Worm (Caenorhabditis elegans) whole organism, L3 larva: ENCODE results near the gene asp-2.

Source experiments
- egl-27 ChIP-seq: sonication (generic microtip); optimal IDR thresholded peaks from 4 replicates; lab custom pipeline; 2017; ENCODE audit warnings: missing biosample characterization, missing genetic modification reagents, missing genetic modification characterization
- fos-1 ChIP-seq: fragments of 150-350 bp; optimal IDR thresholded peaks from 2 replicates; lab custom pipeline; 2014; ENCODE audit warnings: missing biosample characterization, missing genetic modification characterization
- jun-1 ChIP-seq: fragments of 150-350 bp; optimal IDR thresholded peaks from 2 replicates; lab custom pipeline; 2014; ENCODE audit warnings: missing biosample characterization, missing genetic modification reagents, missing genetic modification characterization
- nhr-12 ChIP-seq: fragments of 150-350 bp; optimal IDR thresholded peaks from 2 replicates; lab custom pipeline; 2014; ENCODE audit warnings: missing biosample characterization, missing genetic modification characterization
- nhr-28 ChIP-seq: fragments of 150-350 bp; optimal IDR thresholded peaks from 2 replicates; lab custom pipeline; 2014; ENCODE audit warnings: missing biosample characterization, missing genetic modification characterization
- nhr-67 ChIP-seq: fragments of 150-350 bp; optimal IDR thresholded peaks from 2 replicates; lab custom pipeline; 2014; ENCODE audit warnings: missing biosample characterization, missing genetic modification characterization
- nhr-76 ChIP-seq: fragments of 150-350 bp; sonication (generic microtip); optimal IDR thresholded peaks from 5 replicates; lab custom pipeline; 2014; ENCODE audit warnings: missing biosample characterization, missing genetic modification characterization
- tbx-2 ChIP-seq: sonication (generic microtip); optimal IDR thresholded peaks from 2 replicates; lab custom pipeline; 2016; ENCODE audit warnings: mild to moderate bottlenecking, missing genetic modification characterization, missing compliant biosample characterization

ce11 chrV:9181669-9182250 is 21.1 kb upstream of the asp-2 start, which contains the start of gene ptr-1:
- TF ChIP-seq nhr-76 (tag; lab: Kevin White, UChicago) (no peak), nhr-67 (tag; lab: Kevin White, UChicago) (no peak), egl-27 (tag; lab: Kevin White, UChicago) (no peak), tbx-2 (tag; lab: Kevin White, UChicago) (no peak), fos-1 (tag; lab: Kevin White, UChicago) (no peak), nhr-28 (no peak), jun-1 (no peak), nhr-12 (no peak)
